Fruit fly (Drosophila melanogaster): ENCODE data around the gene p115.

DNA sequence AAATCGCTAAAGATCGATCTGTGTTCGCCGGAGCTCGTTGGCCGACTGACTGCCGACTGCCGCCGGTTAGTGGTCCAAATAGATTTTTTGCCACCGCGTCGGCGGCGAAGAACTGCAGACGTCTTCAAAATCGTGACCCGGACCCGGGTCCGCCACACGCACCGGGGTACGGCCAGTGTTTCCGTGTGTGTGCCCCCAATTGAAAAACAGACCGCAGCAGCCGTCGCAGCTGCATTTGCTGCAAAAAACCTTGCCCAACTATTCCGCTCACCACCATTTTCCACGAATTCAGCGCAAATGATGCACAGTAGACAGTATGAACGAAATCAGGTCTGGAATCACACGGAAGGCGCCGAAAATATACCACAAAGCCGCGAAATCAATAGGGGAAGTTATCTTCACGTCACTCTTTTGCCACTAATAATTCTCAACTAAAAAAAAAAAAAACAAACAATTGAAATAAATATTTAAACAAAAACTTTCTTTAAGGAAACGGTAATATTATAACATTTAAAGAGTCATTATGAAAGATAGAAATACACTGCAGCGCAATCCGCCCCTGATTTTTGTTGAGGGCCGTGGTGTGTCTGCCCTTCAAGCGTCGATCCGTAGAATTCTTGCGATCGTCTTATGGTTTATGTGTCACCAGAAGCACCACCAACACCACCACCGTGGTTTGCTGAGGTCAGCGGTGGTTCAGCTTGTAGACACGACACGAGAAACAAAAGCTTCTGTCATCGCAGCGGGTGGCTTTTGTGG, 20.5 kb upstream of the p115 start, which contains the start of gene dec:
- TF ChIP-seq CTCF (optimal IDR thresholded peaks at IDR 0.05) (no peak), CG8478 (optimal IDR thresholded peaks at IDR 0.05) (no peak)
